Worm (Caenorhabditis elegans): ENCODE results near the gene Y41E3.8.

Y41E3.8 gene

ce11 chrIV:15028891-15029290, at the start of gene Y41E3.8:
Gene Y41E3.8, minus strand, starts transcription at chrIV:15028978.
- no peak for TF ChIP-seq tab-1 (GFP tag; IDR thresholded peaks at IDR 0.05)
- no peak for TF ChIP-seq klf-2 (GFP tag; conservative IDR thresholded peaks at IDR 0.05)
- no peak for TF ChIP-seq ref-1 (GFP tag; conservative IDR thresholded peaks at IDR 0.05)
- no peak for TF ChIP-seq med-1 (GFP tag; optimal IDR thresholded peaks at IDR 0.05; ENCODE audit: insufficient read depth)
- TF ChIP-seq cog-1 (tag; optimal IDR thresholded peaks at IDR 0.05) = no peak
- TF ChIP-seq flt-1 (GFP tag; IDR thresholded peaks at IDR 0.05) = no peak
- TF ChIP-seq ztf-29 (GFP tag; IDR thresholded peaks at IDR 0.05) = no peak

- TF ChIP-seq klf-2 (GFP tag; conservative IDR thresholded peaks at IDR 0.05) (no peak), ztf-29 (GFP tag; IDR thresholded peaks at IDR 0.05) (no peak), med-1 (GFP tag; optimal IDR thresholded peaks at IDR 0.05; ENCODE audit: insufficient read depth) (no peak), T22C8.4 (GFP tag; IDR thresholded peaks at IDR 0.05) (no peak), cog-1 (tag; optimal IDR thresholded peaks at IDR 0.05) (no peak), flt-1 (GFP tag; IDR thresholded peaks at IDR 0.05) (no peak), ref-1 (GFP tag; conservative IDR thresholded peaks at IDR 0.05) (no peak), tab-1 (GFP tag; IDR thresholded peaks at IDR 0.05) (no peak), ztf-23 (GFP tag; IDR thresholded peaks at IDR 0.05) (no peak)
Observed at ce11 chrIV:15074392-15074791, 45.6 kb upstream of the Y41E3.8 start, which contains the start of gene srt-50. Gene srt-50, plus strand, starts transcription at chrIV:15074692.

ce11 chrIV:15068818-15069217, 40.0 kb upstream of the Y41E3.8 start, which contains the start of gene srt-48:
Gene srt-48, minus strand, starts transcription at chrIV:15068918.
- TF ChIP-seq ztf-29 (GFP tag; IDR thresholded peaks at IDR 0.05) (no peak), med-1 (GFP tag; optimal IDR thresholded peaks at IDR 0.05; ENCODE audit: insufficient read depth) (no peak), ref-1 (GFP tag; conservative IDR thresholded peaks at IDR 0.05) (no peak), ztf-23 (GFP tag; IDR thresholded peaks at IDR 0.05) (no peak)

ce11 chrIV:15065653-15066052, 36.9 kb upstream of the Y41E3.8 start, which contains the start of gene Y41E3.18:
Gene Y41E3.18, minus strand, starts transcription at chrIV:15065753.
- TF ChIP-seq med-1 (GFP tag; optimal IDR thresholded peaks at IDR 0.05; ENCODE audit: insufficient read depth) = no peak

ce11 chrIV:15063789-15064188, 35.0 kb upstream of the Y41E3.8 start:
- TF ChIP-seq tab-1 (GFP tag; IDR thresholded peaks at IDR 0.05) (no peak), ztf-23 (GFP tag; IDR thresholded peaks at IDR 0.05) (no peak), flt-1 (GFP tag; IDR thresholded peaks at IDR 0.05) (no peak), ztf-29 (GFP tag; IDR thresholded peaks at IDR 0.05) (no peak), cog-1 (tag; optimal IDR thresholded peaks at IDR 0.05) (no peak), med-1 (GFP tag; optimal IDR thresholded peaks at IDR 0.05; ENCODE audit: insufficient read depth) (no peak), T22C8.4 (GFP tag; IDR thresholded peaks at IDR 0.05) (no peak), klf-2 (GFP tag; conservative IDR thresholded peaks at IDR 0.05) (no peak), ref-1 (GFP tag; conservative IDR thresholded peaks at IDR 0.05) (no peak)

- TF ChIP-seq flt-1 (GFP tag; IDR thresholded peaks at IDR 0.05) = peak; percentile 93
Observed at ce11 chrIV:15059150-15059549, 30.4 kb upstream of the Y41E3.8 start.

ce11 chrIV:15057994-15058393, 29.2 kb upstream of the Y41E3.8 start, which contains the start of gene Y41E3.13:
Gene Y41E3.13, plus strand, starts transcription at chrIV:15058294.
- TF ChIP-seq ztf-23 (GFP tag; IDR thresholded peaks at IDR 0.05) (no peak), T22C8.4 (GFP tag; IDR thresholded peaks at IDR 0.05) (no peak), med-1 (GFP tag; optimal IDR thresholded peaks at IDR 0.05; ENCODE audit: insufficient read depth) (no peak), flt-1 (GFP tag; IDR thresholded peaks at IDR 0.05) (no peak), ref-1 (GFP tag; conservative IDR thresholded peaks at IDR 0.05) (no peak)

- no peak for TF ChIP-seq T22C8.4 (GFP tag; IDR thresholded peaks at IDR 0.05)
- no peak for TF ChIP-seq med-1 (GFP tag; optimal IDR thresholded peaks at IDR 0.05; ENCODE audit: insufficient read depth)
- TF ChIP-seq tab-1 (GFP tag; IDR thresholded peaks at IDR 0.05) = no peak
- no peak for TF ChIP-seq klf-2 (GFP tag; conservative IDR thresholded peaks at IDR 0.05)
- TF ChIP-seq ztf-29 (GFP tag; IDR thresholded peaks at IDR 0.05) = no peak
- no peak for TF ChIP-seq ref-1 (GFP tag; conservative IDR thresholded peaks at IDR 0.05)
- TF ChIP-seq cog-1 (tag; optimal IDR thresholded peaks at IDR 0.05) = no peak
- no peak for TF ChIP-seq ztf-23 (GFP tag; IDR thresholded peaks at IDR 0.05)
- no peak for TF ChIP-seq flt-1 (GFP tag; IDR thresholded peaks at IDR 0.05)
Observed at ce11 chrIV:15056081-15056586, 27.4 kb upstream of the Y41E3.8 start, which contains the start of gene Y41E3.19. Gene Y41E3.19, plus strand, starts transcription at chrIV:15056131.

- TF ChIP-seq ztf-29 (GFP tag; IDR thresholded peaks at IDR 0.05) (no peak), cog-1 (tag; optimal IDR thresholded peaks at IDR 0.05) (no peak), klf-2 (GFP tag; conservative IDR thresholded peaks at IDR 0.05) (no peak), med-1 (GFP tag; optimal IDR thresholded peaks at IDR 0.05; ENCODE audit: insufficient read depth) (no peak), T22C8.4 (GFP tag; IDR thresholded peaks at IDR 0.05) (no peak), ztf-23 (GFP tag; IDR thresholded peaks at IDR 0.05) (no peak), flt-1 (GFP tag; IDR thresholded peaks at IDR 0.05) (no peak), tab-1 (GFP tag; IDR thresholded peaks at IDR 0.05) (no peak), ref-1 (GFP tag; conservative IDR thresholded peaks at IDR 0.05) (no peak)
Observed at ce11 chrIV:15053271-15053670, 24.5 kb upstream of the Y41E3.8 start, which contains the start of gene srt-47. Gene srt-47, minus strand, starts transcription at chrIV:15053371.

ce11 chrIV:15051045-15051444, 22.3 kb upstream of the Y41E3.8 start:
- TF ChIP-seq med-1 (GFP tag; optimal IDR thresholded peaks at IDR 0.05; ENCODE audit: insufficient read depth) (no peak), ztf-23 (GFP tag; IDR thresholded peaks at IDR 0.05) (no peak), ztf-29 (GFP tag; IDR thresholded peaks at IDR 0.05) (no peak), flt-1 (GFP tag; IDR thresholded peaks at IDR 0.05) (no peak), ref-1 (GFP tag; conservative IDR thresholded peaks at IDR 0.05) (no peak), tab-1 (GFP tag; IDR thresholded peaks at IDR 0.05) (no peak), cog-1 (tag; optimal IDR thresholded peaks at IDR 0.05) (no peak), T22C8.4 (GFP tag; IDR thresholded peaks at IDR 0.05) (no peak)
